Fruit fly (Drosophila melanogaster): Measurements from ENCODE around the gene CG4829.

Gene CG4829

dm6 chrX:16803299-16803698 is 8.2 kb upstream of the CG4829 start, which contains the start of the genes Rai1 and CG13005 (continued):
- TF ChIP-seq CG17829 (tag; optimal IDR thresholded peaks at IDR 0.05) (peak; percentile 29), CG1603 (tag; optimal IDR thresholded peaks at IDR 0.05) (peak; percentile 28), tna (GFP tag; IDR thresholded peaks at IDR 0.05; ENCODE audit: partially characterized antibody) (peak; percentile 73), Med (GFP tag) (peak; percentile 63), gro (GFP tag; optimal IDR thresholded peaks at IDR 0.05) (peak; percentile 30), Dref (GFP tag; IDR thresholded peaks at IDR 0.05) (peak; percentile 72), hb (GFP tag; IDR thresholded peaks at IDR 0.05; ENCODE audit: partially characterized antibody) (peak; percentile 76), unc-4 (GFP tag; IDR thresholded peaks at IDR 0.05; ENCODE audit: partially characterized antibody) (peak; percentile 86), inv (GFP tag; IDR thresholded peaks at IDR 0.05; ENCODE audit: partially characterized antibody) (peak; percentile 69), CG17186 (GFP tag; optimal IDR thresholded peaks at IDR 0.05) (peak; percentile 5), Oli (tag; optimal IDR thresholded peaks at IDR 0.05) (no peak), MBD-R2 (GFP tag; IDR thresholded peaks at IDR 0.05) (peak; percentile 8), hbn (GFP tag; IDR thresholded peaks at IDR 0.05; ENCODE audit: partially characterized antibody) (peak; percentile 80), slou (GFP tag; optimal IDR thresholded peaks at IDR 0.05) (no peak), gfzf (GFP tag; optimal IDR thresholded peaks at IDR 0.05) (peak; percentile 63), HLH4C (GFP tag; IDR thresholded peaks at IDR 0.05; ENCODE audit: partially characterized antibody) (peak; percentile 81), CG13624 (GFP tag; optimal IDR thresholded peaks at IDR 0.05) (peak; percentile 53), CG15514 (GFP tag; optimal IDR thresholded peaks at IDR 0.05) (peak; percentile 50), CG7963 (GFP tag; IDR thresholded peaks at IDR 0.05; ENCODE audit: partially characterized antibody) (peak; percentile 59; the same call in 2 of the 3 replicates), Sry-δ (GFP tag; optimal IDR thresholded peaks at IDR 0.05) (peak; percentile 88), CG18262 (tag; optimal IDR thresholded peaks at IDR 0.05) (no peak), CG12104 (GFP tag; optimal IDR thresholded peaks at IDR 0.05) (no peak), CG10147 (GFP tag; optimal IDR thresholded peaks at IDR 0.05) (no peak)

DNA sequence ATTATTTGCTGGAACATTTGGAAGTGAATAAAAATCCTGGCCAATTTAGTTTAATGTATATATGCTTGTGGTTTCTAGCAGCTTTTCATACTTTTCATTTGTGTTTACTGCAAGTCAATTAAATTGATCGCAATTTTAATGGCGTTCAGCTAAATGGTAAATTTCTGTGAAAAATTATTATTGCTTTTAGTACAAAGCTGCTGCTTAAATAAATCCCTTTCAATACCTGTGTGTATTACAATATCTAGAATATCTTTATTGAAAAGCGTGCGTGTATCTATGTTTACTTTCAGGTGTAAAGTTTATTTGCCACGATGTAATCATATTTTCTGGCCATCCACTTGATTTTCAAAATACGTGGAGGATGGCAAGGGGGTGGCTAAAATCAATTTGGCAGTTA is 5.7 kb upstream of the CG4829 start, which contains the start of gene ppk28:
Gene ppk28 (plus strand): TSS at position 301 of the 400 bp plus-strand sequence.
- no peak for TF ChIP-seq CG4854 (GFP tag; optimal IDR thresholded peaks at IDR 0.05)
- TF ChIP-seq CG12391 (tag; optimal IDR thresholded peaks at IDR 0.05): no peak
- TF ChIP-seq Sry-δ (GFP tag; optimal IDR thresholded peaks at IDR 0.05): no peak
- no peak for TF ChIP-seq CG8924 (tag; optimal IDR thresholded peaks at IDR 0.05)
- TF ChIP-seq CG17829 (tag; optimal IDR thresholded peaks at IDR 0.05): no peak
- TF ChIP-seq Lim3 (GFP tag; IDR thresholded peaks at IDR 0.05): no peak
- no peak for TF ChIP-seq hb (GFP tag; IDR thresholded peaks at IDR 0.05; ENCODE audit: partially characterized antibody)

DNA sequence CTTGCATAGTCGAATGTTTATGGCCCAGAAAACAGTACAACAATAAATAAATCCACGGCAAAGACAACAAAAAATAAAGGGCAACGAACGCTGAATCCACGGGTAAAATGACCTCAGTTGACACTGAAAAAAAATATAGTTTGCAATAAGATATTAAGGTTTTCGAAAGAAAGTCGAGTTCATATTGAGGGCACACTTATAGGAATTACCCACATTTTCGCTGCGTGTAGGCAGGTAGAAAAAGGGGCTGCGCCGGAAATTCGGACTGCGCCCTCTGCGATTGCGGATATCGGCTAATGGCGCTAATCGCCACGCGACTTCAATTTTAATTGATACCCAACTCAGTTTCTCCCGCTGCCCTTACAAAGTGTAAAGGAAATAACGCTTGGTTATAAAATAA is 2.8 kb upstream of the CG4829 start:
- peak; percentile 20; the same call in 1 of the 2 replicates for TF ChIP-seq CG14441 (GFP tag; IDR thresholded peaks at IDR 0.05)
- TF ChIP-seq row (GFP tag; IDR thresholded peaks at IDR 0.05): peak; percentile 27; the same call in 1 of the 3 replicates
- 0 out of 2 replicates have a peak, but pooled peaks have one; percentile 12 for TF ChIP-seq Rfx (GFP tag; IDR thresholded peaks at IDR 0.05)
- 0 out of 4 replicates have a peak, but pooled peaks have one; percentile 23 for TF ChIP-seq Gug (GFP tag; IDR thresholded peaks at IDR 0.05)
- no peak for TF ChIP-seq CG31441 (GFP tag; IDR thresholded peaks at IDR 0.05)
- TF ChIP-seq dmrt99B (tag; optimal IDR thresholded peaks at IDR 0.05): peak; percentile 24
- no peak for TF ChIP-seq CG17912 (GFP tag; optimal IDR thresholded peaks at IDR 0.05)
- peak; percentile 18 for TF ChIP-seq Dip3 (GFP tag; optimal IDR thresholded peaks at IDR 0.05)
- TF ChIP-seq cad (GFP tag; optimal IDR thresholded peaks at IDR 0.05): peak; percentile 42
- TF ChIP-seq ATbp (GFP tag; optimal IDR thresholded peaks at IDR 0.05): peak; percentile 2
- 0 out of 3 replicates have a peak, but pooled peaks have one; percentile 13 for TF ChIP-seq H15 (GFP tag; IDR thresholded peaks at IDR 0.05)
- TF ChIP-seq CG11504 (tag; optimal IDR thresholded peaks at IDR 0.05): peak; percentile 1
- TF ChIP-seq Optix (GFP tag; IDR thresholded peaks at IDR 0.05): 0 out of 3 replicates have a peak, but pooled peaks have one; percentile 40
- peak; percentile 11 for TF ChIP-seq bab2 (GFP tag; optimal IDR thresholded peaks at IDR 0.05)
- peak; percentile 35 for TF ChIP-seq CG7839 (tag; optimal IDR thresholded peaks at IDR 0.05)
- peak; percentile 75 for TF ChIP-seq Med (GFP tag)
- TF ChIP-seq CG7556 (GFP tag; optimal IDR thresholded peaks at IDR 0.05): peak; percentile 8
- no peak for TF ChIP-seq CG1529 (GFP tag; optimal IDR thresholded peaks at IDR 0.05)
- TF ChIP-seq zf30C (GFP tag; optimal IDR thresholded peaks at IDR 0.05): peak; percentile 54
- TF ChIP-seq esg (GFP tag; conservative IDR thresholded peaks at IDR 0.05): 0 out of 2 replicates have a peak, but pooled peaks have one; percentile 13
- TF ChIP-seq CG6689 (GFP tag; IDR thresholded peaks at IDR 0.05): 0 out of 2 replicates have a peak, but pooled peaks have one; percentile 10

Data from whole organism, embryonic.